Fruit fly (Drosophila melanogaster) Kc167 (cell line): Measurements from ENCODE around the gene Rcd-1.

Experiments
- Myc ChIP-seq: fragments of >200 bp; optimal IDR thresholded peaks from 2 replicates; lab custom pipeline; 2017; ENCODE audit warnings: missing external identifiers
- Sin3A ChIP-seq: fragments of >200 bp; optimal IDR thresholded peaks from 2 replicates; lab custom pipeline; 2018; ENCODE audit warnings: missing external identifiers
- h ChIP-seq: fragments of >200 bp; optimal IDR thresholded peaks from 3 replicates; lab custom pipeline; 2018; ENCODE audit warnings: missing external identifiers
- insv ChIP-seq: fragments of >200 bp; optimal IDR thresholded peaks from 3 replicates; lab custom pipeline; 2018; ENCODE audit warnings: missing external identifiers
- psq ChIP-seq: fragments of >200 bp; optimal IDR thresholded peaks from 2 replicates; lab custom pipeline; 2017; ENCODE audit warnings: missing external identifiers
- ttk ChIP-seq: sonication (Bioruptor generic); optimal IDR thresholded peaks from 2 replicates; lab custom pipeline; 2017; ENCODE audit warnings: missing external identifiers

dm6 chrX:19590070-19590469 is 48.5 kb upstream of the Rcd-1 start, which contains the start of gene CG14219:
- TF ChIP-seq psq = no peak
- TF ChIP-seq h (lab: Kevin White, UChicago) = no peak
- no peak for TF ChIP-seq Myc (lab: Kevin White, UChicago)
- TF ChIP-seq ttk (lab: Kevin White, UChicago) = no peak
- no peak for TF ChIP-seq insv (lab: Kevin White, UChicago)
- no peak for TF ChIP-seq Sin3A
